Worm (Caenorhabditis elegans): Measurements from ENCODE around the gene tbx-31.

DNA sequence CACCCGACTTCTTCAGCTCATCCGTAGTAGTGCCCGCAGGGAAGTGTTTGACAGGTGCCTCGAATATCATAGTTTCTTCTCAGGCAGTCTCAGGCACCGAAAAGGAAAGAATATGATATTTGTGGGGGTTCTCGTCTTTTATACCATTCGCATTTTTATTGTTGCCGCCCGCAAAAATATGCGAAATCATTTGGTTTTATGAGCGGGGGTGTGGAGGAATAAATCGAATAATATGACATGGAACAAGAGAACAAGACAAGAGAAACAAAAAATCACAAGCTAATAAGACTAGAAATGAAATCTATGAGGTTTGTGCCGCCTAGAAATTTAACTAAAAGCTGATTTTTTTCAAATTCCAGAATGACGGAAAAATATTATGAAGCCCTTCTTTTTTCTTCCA, 46.4 kb upstream of the tbx-31 start, which contains the start of gene F07G6.8:
- TF ChIP-seq dao-5 (tag; optimal IDR thresholded peaks at IDR 0.05), result no peak
- no peak for TF ChIP-seq W03F9.2 (tag; optimal IDR thresholded peaks at IDR 0.05)

All from whole organism, L4/young adult.